Worm (Caenorhabditis elegans) whole organism, L4 larva: ENCODE measurements around the gene F54C9.14.

Source experiments
- F44E2.7 ChIP-seq: fragments of 200-800 bp; sonication (Bioruptor generic); IDR thresholded peaks from 2 replicates; pipeline ENCODE4 v2.1.2; 2022; ENCODE audit warnings: missing genetic modification characterization, missing compliant biosample characterization
- R02D3.7 ChIP-seq: fragments of 150-350 bp; sonication (generic microtip); optimal IDR thresholded peaks from 3 replicates; lab custom pipeline; 2014; ENCODE audit warnings: missing biosample characterization, missing genetic modification characterization
- T20F7.1 ChIP-seq: fragments of 200-800 bp; sonication (Bioruptor generic); optimal IDR thresholded peaks from 2 replicates; lab custom pipeline; 2018; ENCODE audit warnings: mild to moderate bottlenecking, missing genetic modification characterization, missing compliant biosample characterization
- Y105C5A.15 ChIP-seq: fragments of 200-800 bp; sonication (Bioruptor generic); IDR thresholded peaks from 2 replicates; pipeline ENCODE4 v1.3.6; 2022; ENCODE audit warnings: missing genetic modification characterization, missing compliant biosample characterization
- Y5F2A.4 ChIP-seq: fragments of 200-800 bp; sonication (Bioruptor generic); optimal IDR thresholded peaks from 2 replicates; lab custom pipeline; 2018; ENCODE audit warnings: mild to moderate bottlenecking, missing genetic modification characterization, missing compliant biosample characterization
- aly-2 ChIP-seq: sonication (generic microtip); optimal IDR thresholded peaks from 2 replicates; lab custom pipeline; 2018; ENCODE audit warnings: missing biosample characterization, missing genetic modification characterization
- ama-1 ChIP-seq: fragments of 150-350 bp; optimal IDR thresholded peaks from 2 replicates; lab custom pipeline; 2014; ENCODE audit warnings: inconsistent platforms, mixed read lengths
- attf-4 ChIP-seq: sonication (generic microtip); optimal IDR thresholded peaks from 3 replicates; lab custom pipeline; 2017; ENCODE audit warnings: missing biosample characterization, missing genetic modification characterization
- ceh-28 ChIP-seq: fragments of 150-350 bp; optimal IDR thresholded peaks from 2 replicates; lab custom pipeline; 2014; ENCODE audit warnings: missing biosample characterization, missing genetic modification reagents, missing genetic modification characterization
- ceh-32 ChIP-seq: sonication (generic microtip); optimal IDR thresholded peaks from 2 replicates; lab custom pipeline; 2016; ENCODE audit warnings: mild to moderate bottlenecking, missing genetic modification characterization, missing compliant biosample characterization; ENCODE audit not compliant: poor library complexity
- ceh-82 ChIP-seq: sonication (generic microtip); optimal IDR thresholded peaks from 2 replicates; lab custom pipeline; 2017; ENCODE audit warnings: missing biosample characterization, missing genetic modification characterization
- ces-1 ChIP-seq: fragments of 150-350 bp; sonication (generic microtip); optimal IDR thresholded peaks from 4 replicates; lab custom pipeline; 2014; ENCODE audit warnings: missing biosample characterization, missing genetic modification reagents, missing genetic modification characterization
- ctbp-1 ChIP-seq: fragments of 200-800 bp; sonication (Bioruptor generic); IDR thresholded peaks from 2 replicates; pipeline ENCODE4 v1.3.6; 2022; ENCODE audit warnings: missing genetic modification reagents, missing genetic modification characterization, missing compliant biosample characterization
- daf-16 ChIP-seq, 3 experiments: sonication (generic microtip); optimal IDR thresholded peaks; 2 replicates each; lab custom pipeline; 2016 to 2017; ENCODE audit warnings: missing genetic modification characterization in 3 of 3, missing genetic modification reagents in 3 of 3, mild to moderate bottlenecking in 2 of 3, missing compliant biosample characterization in 2 of 3, missing biosample characterization in 1 of 3, moderate library complexity in 1 of 3
- dmd-8 ChIP-seq: fragments of 200-800 bp; sonication (Bioruptor generic); IDR thresholded peaks from 2 replicates; pipeline ENCODE4 v1.3.6; 2022; ENCODE audit warnings: missing genetic modification characterization, missing compliant biosample characterization
- dpl-1 ChIP-seq: fragments of 150-350 bp; optimal IDR thresholded peaks from 2 replicates; lab custom pipeline; 2014; ENCODE audit warnings: missing biosample characterization, missing genetic modification reagents, missing genetic modification characterization
- duxl-1 ChIP-seq: sonication (generic microtip); optimal IDR thresholded peaks from 2 replicates; lab custom pipeline; 2016; ENCODE audit warnings: mild to moderate bottlenecking, missing genetic modification characterization, moderate library complexity, missing compliant biosample characterization; ENCODE audit not compliant: poor library complexity
- fos-1 ChIP-seq: fragments of 150-350 bp; optimal IDR thresholded peaks from 2 replicates; lab custom pipeline; 2014; ENCODE audit warnings: missing biosample characterization, missing genetic modification characterization
- gei-8 ChIP-seq: fragments of 200-800 bp; sonication (Bioruptor generic); optimal IDR thresholded peaks from 2 replicates; lab custom pipeline; 2018; ENCODE audit warnings: mild to moderate bottlenecking, missing genetic modification characterization, missing compliant biosample characterization
- hif-1 ChIP-seq, 2 experiments: sonication (generic microtip); optimal IDR thresholded peaks; 2 replicates each; lab custom pipeline; 2016 to 2017; ENCODE audit warnings: missing compliant biosample characterization in 2 of 2, missing genetic modification characterization in 2 of 2, missing genetic modification reagents in 2 of 2, missing genotype in 2 of 2, mild to moderate bottlenecking in 1 of 2
- lim-7 ChIP-seq: fragments of 200-800 bp; sonication (Bioruptor generic); IDR thresholded peaks from 2 replicates; pipeline ENCODE4 v1.3.6; 2022; ENCODE audit warnings: missing genetic modification characterization, missing compliant biosample characterization
- lin-1 ChIP-seq: fragments of 200-800 bp; sonication (Bioruptor generic); IDR thresholded peaks from 2 replicates; pipeline ENCODE4 v1.3.6; 2022; ENCODE audit warnings: missing genetic modification reagents, missing genetic modification characterization, missing compliant biosample characterization
- lin-13 ChIP-seq: fragments of 150-350 bp; optimal IDR thresholded peaks from 2 replicates; lab custom pipeline; 2014; ENCODE audit warnings: missing biosample characterization, missing genetic modification reagents, missing genetic modification characterization
- lir-3 ChIP-seq: sonication (generic microtip); optimal IDR thresholded peaks from 2 replicates; lab custom pipeline; 2016; ENCODE audit warnings: mild to moderate bottlenecking, missing genetic modification characterization, missing compliant biosample characterization
- madf-5 ChIP-seq, 2 experiments: fragments of 200-800 bp; sonication (Bioruptor generic); IDR thresholded peaks; 2 replicates each; pipeline ENCODE4 v1.3.6; 2022; ENCODE audit warnings: missing compliant biosample characterization in 2 of 2, missing genetic modification characterization in 2 of 2
- mdl-1 ChIP-seq, 2 experiments: fragments of 150-350 bp in 1 of 2; sonication (generic microtip) in 1 of 2; optimal IDR thresholded peaks; 2 replicates each; lab custom pipeline; 2014 to 2017; ENCODE audit warnings: missing biosample characterization in 2 of 2, missing genetic modification characterization in 2 of 2
- mdt-29 ChIP-seq: fragments of 200-800 bp; sonication (Bioruptor generic); IDR thresholded peaks from 2 replicates; pipeline ENCODE4 v1.3.6; 2022; ENCODE audit warnings: missing genetic modification reagents, missing genetic modification characterization, missing compliant biosample characterization
- mep-1 ChIP-seq: fragments of 150-350 bp; sonication (generic microtip); optimal IDR thresholded peaks from 3 replicates; lab custom pipeline; 2014; ENCODE audit warnings: missing biosample characterization, missing genetic modification characterization
- nhr-102 ChIP-seq: sonication (generic microtip); optimal IDR thresholded peaks from 2 replicates; lab custom pipeline; 2016; ENCODE audit warnings: mild to moderate bottlenecking, missing genetic modification characterization, moderate library complexity, missing compliant biosample characterization
- pha-4 ChIP-seq, 2 experiments: fragments of 150-350 bp in 1 of 2; fragments of 200-800 bp in 1 of 2; sonication (Bioruptor generic) in 1 of 2; IDR thresholded peaks in 1 of 2; optimal IDR thresholded peaks in 1 of 2; 2 replicates each; pipeline versions ENCODE4 v1.3.6 to Lab custom; 2014 to 2022; ENCODE audit warnings: missing genetic modification characterization in 2 of 2, missing genetic modification reagents in 2 of 2, missing biosample characterization in 1 of 2, missing compliant biosample characterization in 1 of 2
- pqm-1 ChIP-seq: sonication (generic microtip); optimal IDR thresholded peaks from 2 replicates; lab custom pipeline; 2017; ENCODE audit warnings: missing biosample characterization, missing genetic modification characterization
- rbr-2 ChIP-seq: sonication (generic microtip); optimal IDR thresholded peaks from 2 replicates; lab custom pipeline; 2016; ENCODE audit warnings: missing genotype, missing genetic modification characterization, missing compliant biosample characterization
- saeg-2 ChIP-seq: fragments of 200-800 bp; sonication (Bioruptor generic); IDR thresholded peaks from 2 replicates; pipeline ENCODE4 v1.3.6; 2022; ENCODE audit warnings: missing genetic modification reagents, missing genetic modification characterization, missing compliant biosample characterization
- sdz-12 ChIP-seq: fragments of 200-800 bp; sonication (Bioruptor generic); optimal IDR thresholded peaks from 2 replicates; lab custom pipeline; 2018; ENCODE audit warnings: mild to moderate bottlenecking, missing genetic modification characterization, missing compliant biosample characterization
- set-16 ChIP-seq: fragments of 200-800 bp; sonication (Bioruptor generic); IDR thresholded peaks from 2 replicates; pipeline ENCODE4 v1.3.6; 2022; ENCODE audit warnings: missing genetic modification reagents, missing genetic modification characterization, missing compliant biosample characterization
- snpc-4 ChIP-seq: fragments of 150-350 bp; optimal IDR thresholded peaks from 2 replicates; lab custom pipeline; 2014; ENCODE audit warnings: missing biosample characterization, missing genetic modification characterization
- tra-1 ChIP-seq: fragments of 200-800 bp; sonication (Bioruptor generic); IDR thresholded peaks from 2 replicates; pipeline ENCODE4 v1.3.6; 2022; ENCODE audit warnings: missing genetic modification reagents, missing genetic modification characterization, missing compliant biosample characterization
- unc-130 ChIP-seq: sonication (generic microtip); optimal IDR thresholded peaks from 2 replicates; lab custom pipeline; 2016; ENCODE audit warnings: missing genetic modification reagents, missing genetic modification characterization, missing compliant biosample characterization
- unc-62 ChIP-seq, 3 experiments: fragments of 150-350 bp in 1 of 3; sonication (generic microtip); optimal IDR thresholded peaks in 2 of 3; peaks in 1 of 3; 1 replicate in 1 of 3; 2 replicates in 2 of 3; lab custom pipeline; 2014 to 2017; ENCODE audit warnings: missing biosample characterization in 3 of 3, missing genetic modification characterization in 3 of 3, missing genetic modification reagents in 3 of 3, missing genotype in 1 of 3
- vab-7 ChIP-seq: fragments of 200-800 bp; sonication (Bioruptor generic); IDR thresholded peaks from 2 replicates; pipeline ENCODE4 v1.3.6; 2022; ENCODE audit warnings: missing genetic modification reagents, missing genetic modification characterization, missing compliant biosample characterization
- zfp-2 ChIP-seq: sonication (generic microtip); optimal IDR thresholded peaks from 2 replicates; lab custom pipeline; 2016; ENCODE audit warnings: mild to moderate bottlenecking, missing genetic modification characterization, missing compliant biosample characterization
- zfp-3 ChIP-seq: fragments of 200-800 bp; sonication (Bioruptor generic); conservative IDR thresholded peaks from 2 replicates; pipeline ENCODE4 v1.3.6; 2022; ENCODE audit warnings: missing genetic modification reagents, missing genetic modification characterization, missing compliant biosample characterization

The F54C9.14 gene

DNA sequence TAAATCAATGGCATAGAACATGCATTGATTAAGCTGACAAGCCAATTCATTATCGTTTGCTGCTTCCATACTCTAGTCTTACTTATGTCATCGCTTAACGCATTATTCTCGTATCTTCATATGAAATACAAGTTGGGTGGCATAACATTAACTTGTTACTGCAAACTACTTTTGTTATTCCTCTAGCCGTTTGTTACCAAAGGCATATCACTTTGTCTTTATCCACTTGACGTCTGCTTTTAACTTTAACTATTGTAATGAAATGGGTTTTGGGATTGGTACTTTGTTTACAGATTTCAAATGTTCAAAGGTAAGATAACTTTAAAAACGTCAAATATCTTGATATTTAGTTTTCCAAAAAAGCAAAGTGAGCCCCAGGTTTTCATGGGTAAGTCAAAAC, 26.0 kb upstream of the F54C9.14 start, which contains the start of gene W01C9.2:
Gene W01C9.2 (plus strand): TSS at position 301 of the 400 bp plus-strand sequence.
- no peak for TF ChIP-seq mdl-1 (tag; optimal IDR thresholded peaks at IDR 0.05; lab: Kevin White, UChicago)
- peak in 1 of 2 experiments; percentile 75 for TF ChIP-seq unc-62 (GFP tag; optimal IDR thresholded peaks at IDR 0.05 in 1 of 2; lab: Kevin White, UChicago)
- TF ChIP-seq unc-62 (tag; optimal IDR thresholded peaks at IDR 0.05; lab: Kevin White, UChicago): no peak
- TF ChIP-seq, all 104 proteins: peak for 1

DNA sequence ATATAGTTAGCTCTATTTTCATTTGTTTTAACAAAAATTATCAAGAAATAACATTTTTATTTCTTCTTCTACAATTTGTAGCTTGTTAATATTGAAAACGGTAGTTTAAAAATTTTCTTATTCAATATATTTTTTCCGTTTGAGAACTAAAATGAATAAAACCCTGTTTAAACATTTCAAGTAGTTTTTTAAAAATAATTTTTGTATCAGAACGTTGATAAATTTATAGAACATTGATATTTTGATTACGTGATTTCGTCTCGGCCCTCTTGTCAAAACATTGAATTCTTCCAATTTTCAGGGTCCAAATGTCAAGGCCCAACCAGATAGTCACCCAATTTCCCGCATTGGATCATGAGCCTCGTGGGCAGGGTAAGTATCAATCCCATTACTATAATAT, 21.7 kb upstream of the F54C9.14 start, which contains the start of gene pqn-73:
Gene pqn-73 (plus strand): TSS at position 301 of the 400 bp plus-strand sequence.
- TF ChIP-seq ceh-82: no peak
- TF ChIP-seq ceh-32 (tag; lab: Kevin White, UChicago): no peak
- no peak for TF ChIP-seq lin-1 (GFP tag; lab: Robert Waterston, UW)
- no peak for TF ChIP-seq tra-1
- no peak for TF ChIP-seq ces-1 (GFP tag; lab: Kevin White, UChicago)
- no peak for TF ChIP-seq lir-3 (tag; lab: Kevin White, UChicago)
- no peak for TF ChIP-seq gei-8 (GFP tag; lab: Kevin White, UChicago)
- TF ChIP-seq T20F7.1 (GFP tag; lab: Kevin White, UChicago): no peak

DNA sequence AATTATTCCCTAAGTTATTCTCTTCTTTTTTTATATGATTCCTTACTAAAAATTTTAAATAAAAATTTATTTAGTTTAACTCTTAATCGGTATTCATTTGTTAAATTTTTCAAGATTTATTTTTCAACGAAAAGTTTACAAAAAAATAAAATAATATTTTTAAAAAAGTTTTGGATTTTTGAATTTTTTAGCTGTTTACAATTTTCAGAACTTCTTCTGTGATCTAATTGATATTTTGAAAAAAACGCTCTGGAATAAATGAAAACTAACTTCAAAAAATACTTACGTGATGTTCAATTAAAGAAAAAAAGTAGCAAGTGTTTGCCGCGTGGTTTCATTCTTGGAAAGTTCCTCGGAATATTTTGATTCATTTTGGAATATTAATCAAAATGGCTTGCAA, 16.8 kb upstream of the F54C9.14 start, which contains the start of gene decr-1.2:
Gene decr-1.2 (plus strand): TSS at position 301 of the 400 bp plus-strand sequence.
- TF ChIP-seq madf-5 (GFP tag; IDR thresholded peaks at IDR 0.05; lab: Robert Waterston, UW) (no peak), hif-1 (tag; optimal IDR thresholded peaks at IDR 0.05; lab: Kevin White, UChicago) (no peak), rbr-2 (tag; lab: Kevin White, UChicago) (no peak), vab-7 (GFP tag; lab: Robert Waterston, UW) (no peak), daf-16 (GFP tag; optimal IDR thresholded peaks at IDR 0.05; lab: Kevin White, UChicago) (no peak), daf-16 (tag; optimal IDR thresholded peaks at IDR 0.05; lab: Kevin White, UChicago) (no peak)

DNA sequence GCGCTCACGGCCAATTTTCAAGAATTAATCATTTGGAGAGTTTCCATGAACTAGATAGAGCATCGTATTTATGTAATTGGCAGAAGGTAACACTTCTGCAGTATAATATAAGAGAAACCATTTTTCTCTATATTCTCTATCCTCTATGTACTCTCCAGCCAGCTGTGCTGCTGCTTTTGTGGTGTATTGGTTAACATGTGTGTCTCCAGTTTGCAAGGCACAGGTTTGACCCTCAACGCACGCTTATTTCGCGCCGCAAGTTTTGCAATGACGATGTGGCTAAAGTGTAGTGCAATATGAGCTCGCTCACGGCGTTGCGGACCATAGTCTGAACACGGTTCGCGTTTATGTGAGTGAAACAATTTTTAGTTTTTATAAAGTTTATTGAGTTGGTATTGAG, 15.1 kb upstream of the F54C9.14 start:
- no peak for TF ChIP-seq set-16 (GFP tag; lab: Robert Waterston, UW)
- peak; percentile 6 for TF ChIP-seq pqm-1 (tag; lab: Kevin White, UChicago)
- peak; percentile 98 for TF ChIP-seq lim-7
- peak; percentile 71 for TF ChIP-seq lin-13 (GFP tag; lab: Kevin White, UChicago)
- TF ChIP-seq fos-1 (tag; lab: Kevin White, UChicago): no peak
- peak; percentile 59 for TF ChIP-seq rbr-2 (tag; lab: Kevin White, UChicago)
- TF ChIP-seq tra-1: peak; percentile 92
- peak; percentile 61 for TF ChIP-seq sdz-12
- TF ChIP-seq R02D3.7 (tag; lab: Kevin White, UChicago): peak; percentile 7
- no peak for TF ChIP-seq snpc-4
- no peak for TF ChIP-seq ama-1 (lab: Kevin White, UChicago)
- TF ChIP-seq ceh-28: no peak
- TF ChIP-seq mdt-29 (GFP tag; lab: Robert Waterston, UW): no peak; the same call in 1 of the 2 replicates
- no peak; the same call in none of the 2 replicates for TF ChIP-seq vab-7 (GFP tag; lab: Robert Waterston, UW)
- TF ChIP-seq dpl-1 (GFP tag; lab: Kevin White, UChicago): peak; percentile 41
- peak; percentile 53 for TF ChIP-seq lir-3 (tag; lab: Kevin White, UChicago)
- no peak; the same call in 1 of the 2 replicates for TF ChIP-seq Y105C5A.15
- no peak; the same call in 1 of the 2 replicates for TF ChIP-seq F44E2.7 (GFP tag; lab: Robert Waterston, UW)
- peak; percentile 63 for TF ChIP-seq zfp-2 (tag; lab: Kevin White, UChicago)
- TF ChIP-seq pha-4 (GFP tag; IDR thresholded peaks at IDR 0.05; lab: Robert Waterston, UW): peak; percentile 95
- no peak for TF ChIP-seq pha-4 (tag; optimal IDR thresholded peaks at IDR 0.05; lab: Kevin White, UChicago)
- no peak for TF ChIP-seq attf-4 (tag; lab: Kevin White, UChicago)
- no peak; the same call in none of the 2 replicates for TF ChIP-seq dmd-8 (GFP tag; lab: Robert Waterston, UW)
- peak; percentile 80 for TF ChIP-seq Y5F2A.4 (GFP tag; lab: Kevin White, UChicago)
- peak in 1 of 2 experiments; percentile 83; a peak in 2 of 4 replicates for TF ChIP-seq madf-5 (GFP tag; IDR thresholded peaks at IDR 0.05; lab: Robert Waterston, UW)
- TF ChIP-seq zfp-3 (GFP tag; lab: Robert Waterston, UW): peak; percentile 72
- peak; percentile 47 for TF ChIP-seq unc-130 (GFP tag; lab: Kevin White, UChicago)
- TF ChIP-seq lin-1 (GFP tag; lab: Robert Waterston, UW): peak; percentile 79
- TF ChIP-seq ctbp-1: peak; percentile 87
- TF ChIP-seq saeg-2: peak; percentile 61; the same call in 1 of the 2 replicates
- TF ChIP-seq duxl-1 (tag; lab: Kevin White, UChicago): peak; percentile 81
- TF ChIP-seq nhr-102 (tag; lab: Kevin White, UChicago): peak; percentile 54
- peak; percentile 15 for TF ChIP-seq aly-2 (tag; lab: Kevin White, UChicago)
- no peak for TF ChIP-seq mep-1 (tag; lab: Kevin White, UChicago)
